Worm (Caenorhabditis elegans) whole organism, L1 larva: Measurements from ENCODE around the gene C04C11.25.

Experiments
- C04F5.9 ChIP-seq: sonication (generic microtip); optimal IDR thresholded peaks from 2 replicates; lab custom pipeline; 2016; ENCODE audit warnings: missing genetic modification characterization, missing compliant biosample characterization
- Y116A8C.19 ChIP-seq: sonication (generic microtip); optimal IDR thresholded peaks from 2 replicates; lab custom pipeline; 2016; ENCODE audit warnings: missing compliant biosample characterization, missing genetic modification characterization, borderline replicate concordance
- alr-1 ChIP-seq: fragments of 200-800 bp; sonication (Bioruptor generic); optimal IDR thresholded peaks from 2 replicates; lab custom pipeline; 2018; ENCODE audit warnings: borderline replicate concordance, mild to moderate bottlenecking, missing genetic modification characterization, missing compliant biosample characterization
- blmp-1 ChIP-seq: fragments of 150-350 bp; optimal IDR thresholded peaks from 2 replicates; lab custom pipeline; 2014; ENCODE audit warnings: missing biosample characterization, missing genetic modification characterization
- ceh-63 ChIP-seq: fragments of 200-800 bp; sonication (Bioruptor generic); optimal IDR thresholded peaks from 2 replicates; lab custom pipeline; 2018; ENCODE audit warnings: mild to moderate bottlenecking, missing genetic modification characterization, missing compliant biosample characterization
- ceh-8 ChIP-seq: fragments of 200-800 bp; sonication (Bioruptor generic); optimal IDR thresholded peaks from 2 replicates; lab custom pipeline; 2018; ENCODE audit warnings: mild to moderate bottlenecking, missing genetic modification characterization, moderate library complexity, missing compliant biosample characterization
- ceh-82 ChIP-seq, 3 experiments: fragments of 150-350 bp in 1 of 3; sonication (generic microtip) in 2 of 3; optimal IDR thresholded peaks; 2 replicates each; lab custom pipeline; 2014 to 2017; ENCODE audit warnings: missing biosample characterization in 3 of 3, missing genetic modification characterization in 3 of 3
- ceh-90 ChIP-seq: sonication (generic microtip); optimal IDR thresholded peaks from 2 replicates; lab custom pipeline; 2016; ENCODE audit warnings: missing genetic modification characterization, missing compliant biosample characterization
- ces-1 ChIP-seq: fragments of 150-350 bp; optimal IDR thresholded peaks from 2 replicates; lab custom pipeline; 2014; ENCODE audit warnings: missing biosample characterization, missing genetic modification reagents, missing genetic modification characterization
- dpl-1 ChIP-seq, 3 experiments: fragments of 150-350 bp in 2 of 3; sonication (generic microtip) in 1 of 3; optimal IDR thresholded peaks; 2 replicates each; lab custom pipeline; 2014 to 2017; ENCODE audit warnings: missing biosample characterization in 3 of 3, missing genetic modification characterization in 3 of 3, missing genetic modification reagents in 3 of 3
- dsc-1 ChIP-seq: sonication (generic microtip); optimal IDR thresholded peaks from 2 replicates; lab custom pipeline; 2016; ENCODE audit warnings: mild to moderate bottlenecking, missing genetic modification characterization, missing compliant biosample characterization
- efl-3 ChIP-seq: fragments of 200-800 bp; sonication (Bioruptor generic); optimal IDR thresholded peaks from 2 replicates; lab custom pipeline; 2018; ENCODE audit warnings: mild to moderate bottlenecking, missing genetic modification characterization, missing compliant biosample characterization
- egl-13 ChIP-seq: sonication (generic microtip); optimal IDR thresholded peaks from 2 replicates; lab custom pipeline; 2016; ENCODE audit warnings: missing genotype, missing genetic modification reagents, missing genetic modification characterization, missing compliant biosample characterization
- elt-3 ChIP-seq, 6 experiments: fragments of 150-350 bp in 1 of 6; sonication (generic microtip); optimal IDR thresholded peaks; 2 replicates each; lab custom pipeline; 2017 to 2018; ENCODE audit warnings: missing biosample characterization in 6 of 6, missing genetic modification characterization in 6 of 6, inconsistent platforms in 1 of 6
- fkh-4 ChIP-seq: sonication (generic microtip); optimal IDR thresholded peaks from 2 replicates; lab custom pipeline; 2016; ENCODE audit warnings: missing compliant biosample characterization, missing genetic modification characterization, borderline replicate concordance
- fkh-8 ChIP-seq: sonication (generic microtip); optimal IDR thresholded peaks from 2 replicates; lab custom pipeline; 2016; ENCODE audit warnings: mild to moderate bottlenecking, missing genetic modification characterization, missing compliant biosample characterization
- fos-1 ChIP-seq: fragments of 150-350 bp; optimal IDR thresholded peaks from 2 replicates; lab custom pipeline; 2014; ENCODE audit warnings: missing biosample characterization, missing genetic modification characterization
- hlh-17 ChIP-seq: fragments of 200-800 bp; sonication (Bioruptor generic); optimal IDR thresholded peaks from 2 replicates; lab custom pipeline; 2018; ENCODE audit warnings: missing genetic modification characterization, mild to moderate bottlenecking, missing compliant biosample characterization, moderate library complexity, borderline replicate concordance
- hlh-4 ChIP-seq: sonication (generic microtip); optimal IDR thresholded peaks from 2 replicates; lab custom pipeline; 2016; ENCODE audit warnings: mild to moderate bottlenecking, missing genetic modification characterization, missing compliant biosample characterization
- irx-1 ChIP-seq: sonication (generic microtip); optimal IDR thresholded peaks from 2 replicates; lab custom pipeline; 2016; ENCODE audit warnings: missing genetic modification characterization, missing compliant biosample characterization
- jun-1 ChIP-seq: fragments of 150-350 bp; optimal IDR thresholded peaks from 2 replicates; lab custom pipeline; 2014; ENCODE audit warnings: missing biosample characterization, missing genetic modification reagents, missing genetic modification characterization
- lin-14 ChIP-seq: fragments of 200-800 bp; sonication (Bioruptor generic); optimal IDR thresholded peaks from 2 replicates; lab custom pipeline; 2018; ENCODE audit warnings: mild to moderate bottlenecking, missing genetic modification characterization, moderate library complexity, missing compliant biosample characterization
- lin-35 ChIP-seq, 2 experiments: fragments of 150-350 bp; optimal IDR thresholded peaks; 2 replicates each; lab custom pipeline; 2014; ENCODE audit warnings: missing biosample characterization in 2 of 2, missing genetic modification characterization in 2 of 2, missing genetic modification reagents in 2 of 2
- lsy-2 ChIP-seq, 2 experiments: fragments of 150-350 bp; optimal IDR thresholded peaks; 2 replicates each; lab custom pipeline; 2014; ENCODE audit warnings: missing biosample characterization in 2 of 2, missing genetic modification characterization in 2 of 2
- mdl-1 ChIP-seq, 2 experiments: fragments of 150-350 bp; optimal IDR thresholded peaks; 2 replicates each; lab custom pipeline; 2014 to 2017; ENCODE audit warnings: missing biosample characterization in 2 of 2, missing genetic modification characterization in 2 of 2, inconsistent platforms in 1 of 2
- mef-2 ChIP-seq: fragments of 150-350 bp; optimal IDR thresholded peaks from 2 replicates; lab custom pipeline; 2014; ENCODE audit warnings: missing biosample characterization, missing genetic modification characterization
- mep-1 ChIP-seq: fragments of 150-350 bp; optimal IDR thresholded peaks from 2 replicates; lab custom pipeline; 2014; ENCODE audit warnings: missing biosample characterization, missing genetic modification characterization
- nhr-12 ChIP-seq: sonication (generic microtip); optimal IDR thresholded peaks from 2 replicates; lab custom pipeline; 2017; ENCODE audit warnings: missing biosample characterization, missing genetic modification characterization
- nhr-28 ChIP-seq: fragments of 150-350 bp; optimal IDR thresholded peaks from 2 replicates; lab custom pipeline; 2014; ENCODE audit warnings: missing biosample characterization, missing genetic modification characterization
- nhr-47 ChIP-seq: sonication (generic microtip); optimal IDR thresholded peaks from 2 replicates; lab custom pipeline; 2016; ENCODE audit warnings: mild to moderate bottlenecking, missing genetic modification characterization, moderate library complexity, missing compliant biosample characterization
- nhr-76 ChIP-seq: sonication (generic microtip); optimal IDR thresholded peaks from 2 replicates; lab custom pipeline; 2017; ENCODE audit warnings: missing biosample characterization, missing genetic modification characterization
- nhr-77 ChIP-seq: fragments of 150-350 bp; optimal IDR thresholded peaks from 2 replicates; lab custom pipeline; 2014; ENCODE audit warnings: missing biosample characterization, missing genetic modification characterization
- nhr-84 ChIP-seq: sonication (generic microtip); optimal IDR thresholded peaks from 2 replicates; lab custom pipeline; 2017; ENCODE audit warnings: missing biosample characterization, missing genetic modification characterization
- nhr-85 ChIP-seq: sonication (generic microtip); peaks from one replicate; lab custom pipeline; 2016; ENCODE audit warnings: missing genetic modification characterization, inconsistent platforms, missing compliant biosample characterization
- pax-3 ChIP-seq: fragments of 200-800 bp; sonication (Bioruptor generic); optimal IDR thresholded peaks from 2 replicates; lab custom pipeline; 2018; ENCODE audit warnings: mild to moderate bottlenecking, missing genetic modification characterization, moderate library complexity, missing compliant biosample characterization
- pqm-1 ChIP-seq: sonication (generic microtip); optimal IDR thresholded peaks from 3 replicates; lab custom pipeline; 2017; ENCODE audit warnings: missing biosample characterization, missing genetic modification characterization
- rnt-1 ChIP-seq: sonication (generic microtip); optimal IDR thresholded peaks from 2 replicates; lab custom pipeline; 2016; ENCODE audit warnings: mild to moderate bottlenecking, missing genetic modification characterization, moderate library complexity, missing compliant biosample characterization
- sox-4 ChIP-seq: sonication (generic microtip); optimal IDR thresholded peaks from 2 replicates; lab custom pipeline; 2016; ENCODE audit warnings: missing genetic modification characterization, missing compliant biosample characterization
- sup-37 ChIP-seq: fragments of 200-800 bp; sonication (Bioruptor generic); optimal IDR thresholded peaks from 2 replicates; lab custom pipeline; 2018; ENCODE audit warnings: mild to moderate bottlenecking, missing genetic modification characterization, missing compliant biosample characterization
- swsn-7 ChIP-seq: sonication (generic microtip); optimal IDR thresholded peaks from 2 replicates; lab custom pipeline; 2016; ENCODE audit warnings: missing genetic modification characterization, missing compliant biosample characterization
- tbx-2 ChIP-seq: sonication (generic microtip); optimal IDR thresholded peaks from 2 replicates; lab custom pipeline; 2016; ENCODE audit warnings: missing genetic modification characterization, missing compliant biosample characterization
- tlp-1 ChIP-seq: fragments of 150-350 bp; optimal IDR thresholded peaks from 2 replicates; lab custom pipeline; 2014; ENCODE audit warnings: missing biosample characterization, missing genetic modification characterization
- unc-130 ChIP-seq: fragments of 150-350 bp; optimal IDR thresholded peaks from 2 replicates; lab custom pipeline; 2017; ENCODE audit warnings: missing biosample characterization, missing genetic modification characterization, inconsistent platforms
- unc-30 ChIP-seq: sonication (generic microtip); optimal IDR thresholded peaks from 2 replicates; lab custom pipeline; 2017; ENCODE audit warnings: missing biosample characterization, missing genetic modification characterization
- unc-62 ChIP-seq: fragments of 150-350 bp; optimal IDR thresholded peaks from 2 replicates; lab custom pipeline; 2014; ENCODE audit warnings: missing biosample characterization, missing genetic modification reagents, missing genetic modification characterization
- unc-86 ChIP-seq: sonication (generic microtip); optimal IDR thresholded peaks from 2 replicates; lab custom pipeline; 2016; ENCODE audit warnings: missing genetic modification characterization, missing compliant biosample characterization
- vab-15 ChIP-seq: sonication (generic microtip); optimal IDR thresholded peaks from 2 replicates; lab custom pipeline; 2017; ENCODE audit warnings: missing genotype, mild to moderate bottlenecking, missing genetic modification characterization, missing compliant biosample characterization
- zip-4 ChIP-seq: fragments of 200-800 bp; sonication (Bioruptor generic); optimal IDR thresholded peaks from 2 replicates; lab custom pipeline; 2018; ENCODE audit warnings: mild to moderate bottlenecking, missing genetic modification characterization, moderate library complexity, missing compliant biosample characterization
- ztf-11 ChIP-seq, 2 experiments: sonication (generic microtip); optimal IDR thresholded peaks; 2 replicates each; lab custom pipeline; 2016 to 2017; ENCODE audit warnings: missing genetic modification characterization in 2 of 2, missing biosample characterization in 1 of 2, missing compliant biosample characterization in 1 of 2
- ztf-4 ChIP-seq: fragments of 150-350 bp; optimal IDR thresholded peaks from 2 replicates; lab custom pipeline; 2014; ENCODE audit warnings: missing biosample characterization, missing genetic modification characterization

The C04C11.25 gene

DNA sequence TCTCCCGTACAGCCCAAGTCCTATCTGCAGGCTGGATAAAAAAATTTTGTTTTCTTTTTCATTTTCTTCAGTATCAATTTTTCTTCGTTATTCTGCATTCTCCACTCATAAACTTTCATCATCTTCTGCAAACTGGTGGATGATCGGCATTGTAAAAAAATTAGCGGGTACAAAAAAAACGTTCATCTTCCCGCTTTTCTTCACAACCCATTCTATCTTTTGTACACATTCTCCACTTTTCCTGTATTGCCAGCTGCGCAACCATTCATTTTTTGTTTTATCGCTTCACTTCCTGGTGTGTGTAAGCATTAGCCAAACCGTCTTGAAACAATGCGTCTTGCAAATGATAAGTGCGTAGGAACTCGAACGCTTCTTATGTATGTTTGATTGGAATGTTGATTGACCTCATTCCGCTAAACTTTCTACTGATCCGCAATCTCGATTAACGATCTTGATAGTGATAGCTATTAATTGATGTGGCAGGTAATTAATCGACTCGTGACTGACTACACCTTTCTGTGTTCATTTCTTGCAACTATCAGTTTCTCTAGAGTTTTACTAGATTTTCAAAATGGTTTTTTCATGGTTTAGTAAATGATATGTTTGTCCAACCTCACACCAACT is 40.7 kb downstream of the C04C11.25 start (continued):
- TF ChIP-seq egl-13 = no peak
- TF ChIP-seq hlh-4 (tag; lab: Kevin White, UChicago) = no peak
- peak; percentile 52 for TF ChIP-seq vab-15 (tag; lab: Kevin White, UChicago)
- peak in 3 of 6 experiments; percentile 10 to 88 (median 29) for TF ChIP-seq elt-3 (tag; optimal IDR thresholded peaks at IDR 0.05; lab: Kevin White, UChicago)
- no peak for TF ChIP-seq nhr-76
- TF ChIP-seq lin-35 (GFP tag; optimal IDR thresholded peaks at IDR 0.05; lab: Kevin White, UChicago) = peak in 1 of 2 experiments; percentile 22
- no peak for TF ChIP-seq tlp-1 (tag; lab: Kevin White, UChicago)
- no peak for TF ChIP-seq unc-62 (GFP tag; lab: Kevin White, UChicago)
- TF ChIP-seq mep-1 = peak; percentile 44
- TF ChIP-seq nhr-85 (tag; lab: Kevin White, UChicago) = peak; percentile 90

DNA sequence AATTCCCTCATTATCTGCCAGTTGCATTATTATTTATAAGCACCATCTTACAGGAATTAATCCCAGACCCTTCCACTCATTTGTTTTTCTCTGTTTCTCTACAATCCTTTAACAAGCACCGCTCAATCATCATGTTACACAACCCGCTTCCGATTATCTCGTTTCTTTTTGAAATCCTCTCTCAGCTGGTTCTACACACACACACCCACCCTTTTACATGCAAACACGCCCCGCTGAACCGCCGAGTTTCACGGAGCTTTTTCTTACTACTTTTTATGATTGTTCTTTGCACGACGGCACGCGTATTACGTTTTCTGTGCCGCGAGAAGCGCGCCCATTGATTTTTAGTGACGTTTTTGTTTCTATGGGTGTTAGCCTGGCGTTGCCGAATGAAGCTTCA is 41.5 kb downstream of the C04C11.25 start:
- peak; percentile 96 for TF ChIP-seq dsc-1 (tag; lab: Kevin White, UChicago)
- no peak for TF ChIP-seq nhr-12 (tag; lab: Kevin White, UChicago)
- TF ChIP-seq unc-130 = peak; percentile 51
- TF ChIP-seq swsn-7 (tag; lab: Kevin White, UChicago) = peak; percentile 58
- TF ChIP-seq dpl-1 (GFP tag; optimal IDR thresholded peaks at IDR 0.05; lab: Kevin White, UChicago) = peak in 1 of 3 experiments; percentile 4
- peak; percentile 21 for TF ChIP-seq sox-4 (tag; lab: Kevin White, UChicago)
- TF ChIP-seq tlp-1 (tag; lab: Kevin White, UChicago) = no peak
- TF ChIP-seq Y116A8C.19 (tag; lab: Kevin White, UChicago) = no peak
- peak; percentile 56 for TF ChIP-seq fkh-4 (tag; lab: Kevin White, UChicago)
- no peak for TF ChIP-seq nhr-76
- TF ChIP-seq ceh-82 (tag; optimal IDR thresholded peaks at IDR 0.05; lab: Kevin White, UChicago) = peak in 1 of 3 experiments; percentile 61
- no peak for TF ChIP-seq irx-1 (tag; lab: Kevin White, UChicago)
- peak; percentile 59 for TF ChIP-seq tbx-2
- no peak for TF ChIP-seq zip-4
- no peak for TF ChIP-seq sup-37 (GFP tag; lab: Kevin White, UChicago)
- TF ChIP-seq ceh-63 (GFP tag; lab: Kevin White, UChicago) = no peak
- TF ChIP-seq efl-3 = no peak
- TF ChIP-seq ceh-90 (tag; lab: Kevin White, UChicago) = no peak
- TF ChIP-seq ztf-4 (tag; lab: Kevin White, UChicago) = no peak
- TF ChIP-seq C04F5.9 (tag; lab: Kevin White, UChicago) = no peak
- TF ChIP-seq alr-1 (tag; lab: Kevin White, UChicago) = no peak
- no peak for TF ChIP-seq fos-1 (tag; lab: Kevin White, UChicago)
- peak in 1 of 2 experiments; percentile 42 for TF ChIP-seq lin-35 (GFP tag; optimal IDR thresholded peaks at IDR 0.05; lab: Kevin White, UChicago)
- TF ChIP-seq blmp-1 (tag; lab: Kevin White, UChicago) = no peak
- no peak for TF ChIP-seq nhr-84 (tag; lab: Kevin White, UChicago)
- TF ChIP-seq ces-1 (GFP tag; lab: Kevin White, UChicago) = no peak
- no peak for TF ChIP-seq nhr-28 (tag; lab: Kevin White, UChicago)
- TF ChIP-seq nhr-47 (tag; lab: Kevin White, UChicago) = peak; percentile 63
- TF ChIP-seq pqm-1 = no peak
- TF ChIP-seq mdl-1 (tag; optimal IDR thresholded peaks at IDR 0.05; lab: Kevin White, UChicago) = peak in 1 of 2 experiments; percentile 8
- no peak for TF ChIP-seq ztf-11 (tag; optimal IDR thresholded peaks at IDR 0.05; lab: Kevin White, UChicago)
- TF ChIP-seq lsy-2 (tag; optimal IDR thresholded peaks at IDR 0.05; lab: Kevin White, UChicago) = peak; percentile 38 to 55
- no peak for TF ChIP-seq unc-62 (GFP tag; lab: Kevin White, UChicago)
- no peak for TF ChIP-seq mef-2
- no peak for TF ChIP-seq nhr-77
- peak; percentile 16 for TF ChIP-seq unc-86
- TF ChIP-seq hlh-17 (GFP tag; lab: Kevin White, UChicago) = no peak
- peak; percentile 86 for TF ChIP-seq fkh-8 (tag; lab: Kevin White, UChicago)
- TF ChIP-seq unc-30 (tag; lab: Kevin White, UChicago) = no peak
- no peak for TF ChIP-seq pax-3 (tag; lab: Kevin White, UChicago)
- TF ChIP-seq lin-14 (GFP tag; lab: Kevin White, UChicago) = peak; percentile 91
- TF ChIP-seq rnt-1 = peak; percentile 74
- TF ChIP-seq jun-1 = no peak
- TF ChIP-seq ceh-8 = no peak
